Fruit fly (Drosophila melanogaster) whole organism, prepupa: ENCODE results near the gene Bx42.

Source experiments
- CG10631 ChIP-seq: fragments of 200-800 bp; sonication (Bioruptor generic); optimal IDR thresholded peaks from 2 replicates; lab custom pipeline; 2016; ENCODE audit warnings: missing biosample characterization, missing genetic modification characterization
- CG10669 ChIP-seq: fragments of 200-800 bp; sonication (Bioruptor generic); optimal IDR thresholded peaks from 3 replicates; lab custom pipeline; 2018; ENCODE audit warnings: missing biosample characterization, mild to moderate bottlenecking, missing genetic modification characterization, moderate library complexity
- CG11294 ChIP-seq: fragments of 200-800 bp; sonication (Bioruptor generic); IDR thresholded peaks from 2 replicates; pipeline ENCODE4 v1.3.6; 2022; ENCODE audit warnings: missing biosample characterization, missing genetic modification characterization
- CG11762 ChIP-seq: fragments of 200-800 bp; sonication (Bioruptor generic); optimal IDR thresholded peaks from 3 replicates; lab custom pipeline; 2016; ENCODE audit warnings: missing biosample characterization, missing genetic modification characterization; ENCODE audit not compliant: insufficient read depth
- CG11902 ChIP-seq: fragments of 200-800 bp; sonication (Bioruptor generic); optimal IDR thresholded peaks from 3 replicates; lab custom pipeline; 2016; ENCODE audit warnings: missing biosample characterization, missing genetic modification characterization
- CG32006 ChIP-seq: fragments of 200-800 bp; sonication (Bioruptor generic); optimal IDR thresholded peaks from 3 replicates; lab custom pipeline; 2017; ENCODE audit warnings: missing biosample characterization, mild to moderate bottlenecking, missing genetic modification characterization
- CG3919 ChIP-seq: fragments of 200-800 bp; sonication (Bioruptor generic); optimal IDR thresholded peaks from 3 replicates; lab custom pipeline; 2016; ENCODE audit warnings: missing biosample characterization, missing genetic modification characterization
- CG4318 ChIP-seq: fragments of 200-800 bp; sonication (Bioruptor generic); optimal IDR thresholded peaks from 3 replicates; lab custom pipeline; 2017; ENCODE audit warnings: missing biosample characterization, mild to moderate bottlenecking, missing genetic modification characterization
- CG6163 ChIP-seq: fragments of 200-800 bp; sonication (Bioruptor generic); IDR thresholded peaks from 3 replicates; pipeline ENCODE4 v1.3.6; 2022; ENCODE audit warnings: missing biosample characterization, missing genetic modification characterization
- CG6276 ChIP-seq: fragments of 200-800 bp; sonication (Bioruptor generic); optimal IDR thresholded peaks from 2 replicates; lab custom pipeline; 2017; ENCODE audit warnings: missing biosample characterization, mild to moderate bottlenecking, missing genetic modification characterization
- CG6792 ChIP-seq: fragments of 200-800 bp; sonication (Bioruptor generic); optimal IDR thresholded peaks from 3 replicates; lab custom pipeline; 2016; ENCODE audit warnings: missing biosample characterization, missing genetic modification characterization
- CG6808 ChIP-seq: fragments of 200-800 bp; sonication (Bioruptor generic); optimal IDR thresholded peaks from 3 replicates; lab custom pipeline; 2017; ENCODE audit warnings: missing biosample characterization, missing genetic modification characterization, mild to moderate bottlenecking, moderate library complexity, missing genetic modification reagents
- CG6854 ChIP-seq: fragments of 200-800 bp; sonication (Bioruptor generic); optimal IDR thresholded peaks from 2 replicates; lab custom pipeline; 2017; ENCODE audit warnings: missing biosample characterization, mild to moderate bottlenecking, missing genetic modification characterization
- CG7368 ChIP-seq: fragments of 200-800 bp; sonication (Bioruptor generic); optimal IDR thresholded peaks from 3 replicates; lab custom pipeline; 2016; ENCODE audit warnings: missing biosample characterization, missing genetic modification characterization
- CG8319 ChIP-seq: fragments of 200-800 bp; sonication (Bioruptor generic); optimal IDR thresholded peaks from 3 replicates; lab custom pipeline; 2016; ENCODE audit warnings: missing biosample characterization, missing genetic modification characterization
- CG8632 ChIP-seq: fragments of 200-800 bp; sonication (Bioruptor generic); optimal IDR thresholded peaks from 3 replicates; lab custom pipeline; 2016; ENCODE audit warnings: missing biosample characterization, missing genetic modification characterization
- CG9139 ChIP-seq: fragments of 200-800 bp; sonication (Bioruptor generic); optimal IDR thresholded peaks from 3 replicates; lab custom pipeline; 2017; ENCODE audit warnings: missing biosample characterization, mild to moderate bottlenecking, missing genetic modification characterization
- Eip75B ChIP-seq: fragments of 200-800 bp; sonication (Bioruptor generic); optimal IDR thresholded peaks from 3 replicates; lab custom pipeline; 2016; ENCODE audit warnings: missing biosample characterization, missing genetic modification characterization
- Eip78C ChIP-seq: fragments of 200-800 bp; sonication (Bioruptor generic); peaks from one replicate; lab custom pipeline; 2016; ENCODE audit warnings: missing biosample characterization, missing genetic modification characterization
- Ets21C ChIP-seq: fragments of 200-800 bp; sonication (Bioruptor generic); optimal IDR thresholded peaks from 3 replicates; lab custom pipeline; 2016; ENCODE audit warnings: missing biosample characterization, missing genetic modification characterization
- Ets96B ChIP-seq: fragments of 200-800 bp; optimal IDR thresholded peaks from 2 replicates; lab custom pipeline; 2019; ENCODE audit warnings: missing biosample characterization, mild to moderate bottlenecking, missing genetic modification characterization, moderate library complexity
- Hr4 ChIP-seq: fragments of 200-800 bp; sonication (Bioruptor generic); optimal IDR thresholded peaks from 3 replicates; lab custom pipeline; 2016; ENCODE audit warnings: missing biosample characterization, missing genetic modification characterization
- Met ChIP-seq: fragments of 200-800 bp; sonication (Bioruptor generic); optimal IDR thresholded peaks from 3 replicates; lab custom pipeline; 2016; ENCODE audit warnings: missing biosample characterization, missing genetic modification characterization
- Sox102F ChIP-seq: fragments of 200-800 bp; sonication (Bioruptor generic); optimal IDR thresholded peaks from 2 replicates; lab custom pipeline; 2016; ENCODE audit warnings: missing biosample characterization, mild to moderate bottlenecking, missing genetic modification characterization
- Sox14 ChIP-seq: fragments of 200-800 bp; sonication (Bioruptor generic); optimal IDR thresholded peaks from 3 replicates; lab custom pipeline; 2016; ENCODE audit warnings: missing biosample characterization, missing genetic modification characterization
- Sox15 ChIP-seq: fragments of 200-800 bp; sonication (Bioruptor generic); optimal IDR thresholded peaks from 3 replicates; lab custom pipeline; 2016; ENCODE audit warnings: missing biosample characterization, missing genetic modification characterization
- acj6 ChIP-seq: fragments of 200-800 bp; sonication (Bioruptor generic); optimal IDR thresholded peaks from 3 replicates; lab custom pipeline; 2016; ENCODE audit warnings: missing biosample characterization, missing genetic modification characterization
- cyc ChIP-seq: fragments of 200-800 bp; sonication (Bioruptor generic); optimal IDR thresholded peaks from 3 replicates; lab custom pipeline; 2016; ENCODE audit warnings: missing biosample characterization, missing genetic modification characterization
- dsx ChIP-seq: fragments of 200-800 bp; optimal IDR thresholded peaks from 3 replicates; lab custom pipeline; 2019; ENCODE audit warnings: missing biosample characterization, mild to moderate bottlenecking, missing genetic modification characterization, moderate library complexity; ENCODE audit not compliant: poor library complexity, severe bottlenecking
- eg ChIP-seq: fragments of 200-800 bp; sonication (Bioruptor generic); IDR thresholded peaks from 3 replicates; pipeline ENCODE4 v1.3.6; 2022; ENCODE audit warnings: missing biosample characterization, missing genetic modification characterization
- esn ChIP-seq: fragments of 200-800 bp; sonication (Bioruptor generic); optimal IDR thresholded peaks from 2 replicates; lab custom pipeline; 2016; ENCODE audit warnings: missing biosample characterization, mild to moderate bottlenecking, missing genetic modification characterization, moderate library complexity
- net ChIP-seq: fragments of 200-800 bp; sonication (Bioruptor generic); optimal IDR thresholded peaks from 3 replicates; lab custom pipeline; 2016; ENCODE audit warnings: missing biosample characterization, missing genetic modification characterization
- spab ChIP-seq: fragments of 200-800 bp; sonication (Bioruptor generic); optimal IDR thresholded peaks from 2 replicates; lab custom pipeline; 2017; ENCODE audit warnings: missing biosample characterization, mild to moderate bottlenecking, missing genetic modification characterization, missing genetic modification reagents
- ss ChIP-seq, 2 experiments: fragments of 200-800 bp; sonication (Bioruptor generic); optimal IDR thresholded peaks; 2 replicates in 1 of 2; 3 replicates in 1 of 2; lab custom pipeline; 2017 to 2018; ENCODE audit warnings: mild to moderate bottlenecking in 2 of 2, missing biosample characterization in 2 of 2, missing genetic modification characterization in 2 of 2, moderate library complexity in 1 of 2
- svp ChIP-seq: fragments of 200-800 bp; sonication (Bioruptor generic); peaks from one replicate; lab custom pipeline; 2016; ENCODE audit warnings: missing biosample characterization, missing genetic modification characterization
- topi ChIP-seq: fragments of 200-800 bp; sonication (Bioruptor generic); optimal IDR thresholded peaks from 3 replicates; lab custom pipeline; 2016; ENCODE audit warnings: missing biosample characterization, missing genetic modification characterization
- vri ChIP-seq: fragments of 200-800 bp; sonication (Bioruptor generic); optimal IDR thresholded peaks from 3 replicates; lab custom pipeline; 2016; ENCODE audit warnings: missing biosample characterization, mild to moderate bottlenecking, missing genetic modification characterization

Bx42 gene

DNA sequence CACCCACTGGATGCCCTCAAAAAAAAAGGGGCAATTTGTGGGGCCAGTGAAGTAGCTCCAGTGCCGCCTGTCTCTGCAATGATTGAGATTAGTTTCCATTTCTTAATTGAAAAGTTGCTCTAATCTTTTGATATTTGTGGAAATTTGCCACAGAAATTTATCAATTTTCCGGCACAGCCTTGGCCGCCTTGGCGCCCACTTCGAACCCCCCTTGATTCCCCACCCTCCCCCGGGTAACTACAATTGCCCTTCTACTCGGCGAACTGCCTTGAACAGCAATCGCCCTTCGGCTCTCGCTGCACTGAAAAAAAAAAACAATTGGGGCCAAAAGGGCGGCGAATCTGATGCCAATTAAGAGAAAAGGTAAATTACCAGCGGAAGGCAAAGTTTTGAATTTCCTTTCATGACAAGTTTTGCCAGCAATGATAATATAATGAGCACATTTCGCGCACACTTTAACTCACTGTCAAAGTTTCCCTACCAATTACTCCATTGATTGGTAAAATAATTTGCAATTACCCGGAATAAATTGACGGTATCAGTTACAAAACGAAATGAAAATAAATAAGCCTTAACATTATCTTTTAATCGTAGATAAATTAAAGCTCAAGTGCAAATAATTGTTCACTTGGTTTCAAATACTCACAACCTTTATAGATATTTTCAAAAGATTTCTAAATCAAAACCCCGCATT lies 13.4 kb upstream of the Bx42 start (continued):
- TF ChIP-seq CG32006 (GFP tag; lab: Kevin White, UChicago) (peak; percentile 32), vri (GFP tag; lab: Kevin White, UChicago) (no peak), CG6854 (GFP tag; lab: Kevin White, UChicago) (no peak), CG8632 (GFP tag; lab: Kevin White, UChicago) (no peak), topi (no peak)

DNA sequence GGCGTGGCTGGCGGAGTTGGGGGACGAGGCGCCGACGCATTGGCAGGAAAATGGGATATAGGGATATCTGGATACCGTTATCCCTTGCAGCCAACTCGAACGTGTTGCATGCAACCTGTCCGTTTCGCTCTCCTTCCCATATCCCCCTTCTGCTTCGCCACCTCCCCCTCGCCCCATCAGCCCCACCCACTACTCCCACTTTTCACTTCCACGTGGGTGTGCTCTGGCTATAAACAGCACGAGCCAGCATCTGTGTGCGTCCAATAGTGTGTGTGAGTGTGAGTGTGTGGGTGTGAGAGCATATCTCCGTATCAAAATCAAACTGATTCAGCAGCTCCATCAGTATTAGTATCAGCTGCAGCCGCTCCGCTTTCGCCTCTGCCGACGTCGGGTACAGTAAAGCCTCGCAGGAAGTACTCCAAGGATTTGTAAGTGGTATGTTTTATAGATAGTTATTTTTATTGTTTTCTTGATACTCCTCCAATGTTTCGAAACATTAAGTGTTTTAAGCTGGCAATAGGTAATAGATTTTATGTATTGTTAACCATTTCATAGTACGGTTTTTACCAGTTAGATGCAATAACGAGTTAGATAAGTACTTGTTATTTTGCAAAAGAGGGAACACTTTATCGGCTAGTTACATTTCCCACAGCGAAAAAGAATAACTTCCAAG lies 12.7 kb upstream of the Bx42 start:
- TF ChIP-seq cyc (GFP tag; lab: Kevin White, UChicago) (peak; percentile 38), CG6163 (GFP tag; lab: Robert Waterston, UW) (0 out of 3 replicates have a peak, but pooled peaks have one; percentile 27), ss (GFP tag; optimal IDR thresholded peaks at IDR 0.05; lab: Kevin White, UChicago) (peak in 1 of 2 experiments; percentile 6), CG6276 (peak; percentile 47), spab (GFP tag; lab: Kevin White, UChicago) (no peak), esn (GFP tag; lab: Kevin White, UChicago) (no peak), CG10669 (GFP tag; lab: Kevin White, UChicago) (peak; percentile 37), CG11294 (GFP tag; lab: Robert Waterston, UW) (no peak), CG8319 (GFP tag; lab: Kevin White, UChicago) (no peak), Eip78C (peak; percentile 87), Met (GFP tag; lab: Kevin White, UChicago) (peak; percentile 37), Ets21C (no peak), eg (GFP tag; lab: Robert Waterston, UW) (0 out of 3 replicates have a peak, but pooled peaks have one; percentile 55), svp (GFP tag; lab: Kevin White, UChicago) (peak; percentile 78), CG4318 (GFP tag; lab: Kevin White, UChicago) (no peak), Hr4 (GFP tag; lab: Kevin White, UChicago) (peak; percentile 58), topi (peak; percentile 34), CG11762 (GFP tag; lab: Kevin White, UChicago) (peak; percentile 10), CG3919 (GFP tag; lab: Kevin White, UChicago) (peak; percentile 22), CG6808 (peak; percentile 30), Ets96B (peak; percentile 12)
- TF ChIP-seq, all 60 proteins: peak for 15

DNA sequence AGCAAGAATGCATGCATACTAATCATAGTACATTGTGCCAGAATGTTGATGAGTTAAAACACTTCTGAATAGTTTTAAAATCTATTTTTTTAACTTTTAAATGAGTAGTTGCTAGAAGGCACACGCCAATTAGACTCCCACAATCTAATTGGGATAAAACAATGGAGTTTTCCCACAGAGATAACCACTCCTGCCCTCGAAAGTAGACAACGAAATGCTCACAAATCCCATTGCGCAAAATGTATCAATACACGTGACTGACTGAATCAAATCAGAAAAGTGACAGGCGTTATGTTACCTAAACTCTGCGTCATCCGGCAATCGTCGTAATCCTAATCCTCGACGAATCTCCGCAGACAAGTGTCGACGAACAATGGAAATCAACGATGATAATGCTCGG lies 11.4 kb upstream of the Bx42 start:
- TF ChIP-seq Eip78C (no peak), CG6792 (no peak)

DNA sequence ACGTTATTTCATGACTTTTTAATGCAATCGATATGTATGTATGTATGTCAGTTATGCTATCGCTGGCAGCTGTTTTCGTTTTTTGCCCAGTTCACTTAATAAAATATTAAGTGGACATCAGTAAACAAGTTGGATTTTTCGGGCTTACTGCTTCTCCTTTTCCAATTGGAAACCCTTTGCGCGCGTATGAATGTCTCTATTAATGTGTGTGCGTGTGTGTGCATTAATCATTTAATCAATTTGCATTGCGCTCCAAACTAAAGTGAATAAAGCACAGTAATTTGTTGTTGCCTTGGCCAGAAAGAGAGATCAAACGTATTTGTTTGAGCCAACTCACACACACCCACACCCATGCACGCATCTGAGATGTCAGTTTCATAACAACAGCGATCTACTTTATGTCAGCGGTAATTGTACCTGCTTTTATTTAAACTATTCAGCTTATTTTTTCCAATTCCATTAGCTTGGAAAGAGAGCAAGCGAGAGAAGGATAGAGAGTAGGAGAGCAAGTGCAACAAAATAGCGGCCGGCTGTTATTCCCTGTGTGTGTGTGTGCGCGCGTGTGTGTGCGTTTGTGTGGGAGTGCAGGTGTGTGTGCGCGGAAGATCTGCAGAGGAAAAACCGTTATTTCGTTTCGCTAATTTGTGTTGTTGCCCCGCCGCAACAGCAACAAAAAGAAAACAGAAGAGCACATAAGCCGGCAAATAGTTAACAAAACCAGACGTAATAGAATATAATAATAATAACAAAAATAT lies 3.9 kb upstream of the Bx42 start:
- peak; percentile 40 for TF ChIP-seq Eip78C
- TF ChIP-seq dsx (GFP tag; lab: Kevin White, UChicago) = peak; percentile 91
- no peak for TF ChIP-seq eg (GFP tag; lab: Robert Waterston, UW)

DNA sequence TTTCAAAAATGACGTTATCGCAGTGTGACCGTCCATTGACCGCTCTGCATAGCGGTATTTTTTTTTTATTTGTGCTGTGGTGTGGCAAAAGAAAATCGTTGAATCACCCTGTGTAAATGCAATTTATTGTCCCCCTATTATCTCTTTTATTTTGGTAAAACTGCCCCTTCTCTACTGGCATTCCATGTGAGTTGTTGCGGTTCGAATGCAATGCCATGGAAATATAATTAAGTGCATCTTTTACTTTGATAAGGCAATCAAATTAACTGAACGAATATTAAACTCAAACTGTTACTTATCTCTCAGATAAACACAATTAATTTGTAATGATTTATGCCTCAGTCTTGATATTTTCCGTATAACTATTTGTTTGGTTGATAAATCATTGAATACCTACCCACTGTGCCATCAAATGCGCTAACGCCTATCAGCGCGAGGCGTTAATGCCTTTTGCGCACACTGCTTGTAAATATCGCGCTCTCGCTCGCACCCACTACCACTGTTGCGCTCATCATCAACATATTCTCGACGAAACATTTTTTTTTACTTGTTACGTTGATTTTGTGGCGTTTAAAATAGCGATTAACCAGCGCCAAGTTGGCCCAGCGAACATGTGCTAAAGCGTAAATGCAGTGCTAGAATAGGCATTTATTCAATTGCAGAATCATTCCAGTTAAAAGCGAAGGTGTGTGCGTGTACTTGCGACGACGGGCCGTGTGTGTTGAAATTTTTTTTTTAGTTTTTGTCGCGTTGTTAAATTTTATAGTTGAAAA lies 2.9 kb upstream of the Bx42 start:
- TF ChIP-seq eg (GFP tag; lab: Robert Waterston, UW) (no peak), acj6 (GFP tag; lab: Kevin White, UChicago) (peak; percentile 47), CG9139 (no peak), Sox15 (GFP tag; lab: Kevin White, UChicago) (peak; percentile 53), CG6163 (GFP tag; lab: Robert Waterston, UW) (peak; percentile 22; the same call in 1 of the 3 replicates), vri (GFP tag; lab: Kevin White, UChicago) (no peak), CG6854 (GFP tag; lab: Kevin White, UChicago) (peak; percentile 19), CG7368 (GFP tag; lab: Kevin White, UChicago) (no peak), CG6792 (peak; percentile 42), net (GFP tag; lab: Kevin White, UChicago) (peak; percentile 57), CG10631 (GFP tag; lab: Kevin White, UChicago) (peak; percentile 57), CG8632 (GFP tag; lab: Kevin White, UChicago) (peak; percentile 46), CG11902 (GFP tag; lab: Kevin White, UChicago) (peak; percentile 37), CG32006 (GFP tag; lab: Kevin White, UChicago) (peak; percentile 66), topi (peak; percentile 69), Sox102F (no peak), CG10669 (GFP tag; lab: Kevin White, UChicago) (peak; percentile 46), Ets21C (peak; percentile 61), Eip75B (GFP tag; lab: Kevin White, UChicago) (peak; percentile 58), esn (GFP tag; lab: Kevin White, UChicago) (peak; percentile 59), Sox14 (peak; percentile 65)
